Worm (Caenorhabditis elegans) whole organism, dauer: ENCODE data around the gene Y116A8C.43.

Source experiments
- unc-62 ChIP-seq: sonication (generic microtip); optimal IDR thresholded peaks from 2 replicates; lab custom pipeline; 2017; ENCODE audit warnings: missing biosample characterization, missing genetic modification reagents, missing genetic modification characterization

The Y116A8C.43 gene

DNA sequence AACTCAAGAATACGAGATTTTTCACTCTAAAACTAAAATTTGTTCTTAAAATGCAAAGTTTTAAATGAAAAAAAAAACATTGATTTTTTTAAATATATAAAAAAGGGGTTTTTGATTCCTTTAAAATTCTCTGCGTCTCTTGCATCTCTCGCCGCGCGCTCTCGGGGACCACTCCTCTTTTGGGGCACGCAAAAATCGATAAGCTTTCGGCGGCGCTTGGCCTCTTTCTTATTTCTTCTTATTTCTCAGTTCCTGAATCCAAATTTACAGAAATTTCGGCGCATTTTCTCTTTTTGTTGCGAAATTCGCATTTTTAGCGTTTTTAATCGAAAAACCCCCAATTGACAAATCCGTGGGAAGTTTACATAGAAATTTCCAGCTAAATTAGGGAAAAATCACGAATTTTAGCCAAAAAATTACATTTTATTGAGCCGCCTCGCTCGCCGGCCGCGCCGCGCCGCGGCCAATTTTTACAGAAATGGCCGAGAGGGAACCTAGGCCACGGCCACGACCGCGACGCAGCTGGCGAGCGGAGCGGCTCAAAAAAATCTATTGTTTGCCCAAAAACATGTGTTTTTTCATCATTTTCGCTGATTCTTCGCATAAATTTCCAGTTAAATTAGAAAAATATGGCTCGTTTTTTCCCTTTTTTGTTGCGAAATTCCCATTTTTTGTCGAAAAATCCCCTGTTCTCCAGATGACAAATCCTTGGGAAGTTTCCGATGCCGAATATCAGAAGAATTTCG is 30.5 kb downstream of the Y116A8C.43 start, which contains the start of gene itsn-1:
itsn-1 (plus strand) TSS at position 696 of the 746 bp plus-strand sequence.
- no peak for TF ChIP-seq unc-62 (GFP tag; lab: Kevin White, UChicago)

DNA sequence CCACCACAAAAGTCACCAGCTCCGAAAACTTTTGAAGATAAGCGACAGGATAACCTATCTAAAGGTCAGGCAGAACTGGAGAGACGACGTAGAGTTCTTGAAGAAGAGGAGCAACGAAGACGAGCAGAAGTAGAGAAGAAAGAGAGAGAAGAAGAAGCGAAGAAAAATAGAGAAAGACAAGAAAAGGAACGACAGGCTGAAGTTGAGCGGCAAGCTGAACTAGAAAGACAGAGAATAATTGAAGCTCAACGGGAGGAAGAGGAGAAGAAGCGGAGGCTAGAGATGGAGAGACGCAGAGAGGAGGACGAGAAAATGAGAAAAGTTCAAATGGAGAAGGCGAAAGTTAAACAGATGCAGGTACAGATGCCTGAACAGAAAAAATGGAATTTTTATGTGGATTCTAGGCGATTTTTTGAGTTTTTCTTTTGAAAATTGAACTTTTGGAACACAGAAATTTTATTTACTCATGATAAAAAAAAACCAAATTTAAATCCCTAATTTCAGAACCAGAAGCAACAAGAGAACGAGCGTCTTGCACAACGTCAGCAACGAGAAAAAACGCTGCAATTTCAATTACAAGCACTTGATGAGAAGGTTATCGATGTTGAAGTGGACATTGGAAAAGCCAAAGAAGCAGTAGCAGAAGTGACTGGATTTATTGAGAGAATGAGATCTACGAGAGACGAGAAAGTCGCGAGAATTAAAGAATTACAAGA is 32.6 kb downstream of the Y116A8C.43 start:
- no peak for TF ChIP-seq unc-62 (GFP tag; lab: Kevin White, UChicago)

DNA sequence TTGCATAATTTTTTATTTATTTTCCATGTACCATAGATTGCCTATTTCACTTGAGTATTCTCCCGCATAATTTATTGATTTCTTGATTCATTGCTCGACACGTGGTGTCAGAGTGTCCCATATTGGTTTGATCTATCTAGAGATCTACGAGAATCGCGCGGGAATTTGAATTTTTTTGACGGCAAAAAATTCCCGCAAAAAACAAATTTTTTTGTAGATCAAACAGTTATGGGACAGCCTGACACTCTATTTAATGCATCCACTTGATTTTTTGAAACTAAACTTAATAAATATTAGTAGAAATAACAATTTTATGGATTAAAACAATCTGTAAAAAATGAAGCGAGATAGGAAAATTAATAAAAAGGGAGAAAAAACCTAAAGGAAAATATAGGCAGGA is 37.3 kb downstream of the Y116A8C.43 start:
- TF ChIP-seq unc-62 (GFP tag; lab: Kevin White, UChicago) = no peak

DNA sequence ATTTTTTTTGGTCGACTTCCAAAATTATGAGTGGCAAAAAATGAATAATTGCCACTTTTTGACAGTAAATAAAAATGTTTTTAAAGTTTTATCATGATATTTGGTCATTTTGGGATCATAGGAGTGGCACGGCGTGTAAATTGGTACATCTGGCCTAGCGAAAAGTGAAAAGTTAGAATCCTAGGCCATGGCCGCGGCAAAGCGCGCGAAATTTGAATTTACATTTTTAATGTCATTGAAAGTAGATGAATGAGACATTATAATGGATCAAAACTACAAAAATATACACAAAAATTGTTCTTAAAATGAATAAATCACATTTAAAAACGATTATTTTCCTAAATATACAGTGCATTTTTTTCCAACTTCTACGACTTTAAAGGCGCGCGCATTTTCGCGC is 37.9 kb downstream of the Y116A8C.43 start:
- TF ChIP-seq unc-62 (GFP tag; lab: Kevin White, UChicago) = no peak

DNA sequence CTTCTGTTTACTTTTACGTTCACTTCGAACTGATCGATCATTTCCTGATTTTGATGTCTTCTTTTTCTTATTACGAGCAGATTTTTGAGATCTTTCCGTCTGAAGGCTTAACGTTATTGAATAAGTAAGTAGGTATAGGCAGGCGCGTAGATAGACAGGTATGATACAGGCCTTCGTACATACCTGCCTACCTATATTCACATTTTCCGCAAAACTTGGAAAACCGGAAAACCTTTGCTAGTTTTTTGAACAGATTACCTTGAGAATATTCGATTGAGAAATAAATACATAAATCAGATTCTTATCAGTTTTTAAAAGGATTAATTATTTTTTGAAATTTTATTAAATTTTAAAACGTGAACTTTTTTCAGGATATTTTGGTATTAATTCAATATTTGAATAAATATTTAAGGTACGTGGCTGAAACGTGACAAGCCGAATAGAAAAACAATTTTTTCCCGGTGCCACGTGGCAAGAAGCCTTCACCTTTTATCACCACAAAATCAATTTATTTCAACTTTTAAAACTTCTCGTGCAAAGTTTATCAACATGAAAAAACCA is 42.5 kb downstream of the Y116A8C.43 start, which contains the start of the genes Y116A8C.37 and Y116A8C.38:
Y116A8C.37 (minus strand) TSS at position 101 of the 561 bp plus-strand sequence.
Y116A8C.38 (plus strand) TSS at position 511 of the 561 bp plus-strand sequence.
- no peak for TF ChIP-seq unc-62 (GFP tag; lab: Kevin White, UChicago)
